Fruit fly (Drosophila melanogaster) whole organism, adult: ENCODE data around the gene Pstk.

Experiments
- CG33017 ChIP-seq: fragments of 200-800 bp; sonication (Bioruptor generic); optimal IDR thresholded peaks from 2 replicates; lab custom pipeline; 2018; ENCODE audit warnings: missing biosample characterization, mild to moderate bottlenecking, missing genetic modification characterization, moderate library complexity
- CG5204 ChIP-seq: fragments of 200-800 bp; sonication (Bioruptor generic); optimal IDR thresholded peaks from 2 replicates; lab custom pipeline; 2016; ENCODE audit warnings: missing biosample characterization, missing genetic modification characterization
- CG7045 ChIP-seq: fragments of 200-800 bp; sonication (Bioruptor generic); optimal IDR thresholded peaks from 2 replicates; lab custom pipeline; 2017; ENCODE audit warnings: missing biosample characterization, mild to moderate bottlenecking, missing genetic modification characterization
- CG7101 ChIP-seq: fragments of 200-800 bp; sonication (Bioruptor generic); optimal IDR thresholded peaks from 2 replicates; lab custom pipeline; 2018; ENCODE audit warnings: missing biosample characterization, mild to moderate bottlenecking, missing genetic modification characterization, moderate library complexity
- Clk ChIP-seq: fragments of 200-800 bp; sonication (Bioruptor generic); optimal IDR thresholded peaks from 2 replicates; lab custom pipeline; 2017; ENCODE audit warnings: missing biosample characterization, missing genetic modification characterization
- Crg-1 ChIP-seq: fragments of 200-800 bp; sonication (Bioruptor generic); optimal IDR thresholded peaks from 2 replicates; lab custom pipeline; 2016; ENCODE audit warnings: missing biosample characterization, missing genetic modification characterization
- cic ChIP-seq: fragments of 200-800 bp; sonication (Bioruptor generic); optimal IDR thresholded peaks from 2 replicates; lab custom pipeline; 2017; ENCODE audit warnings: missing biosample characterization, mild to moderate bottlenecking, missing genetic modification characterization, moderate library complexity
- pad ChIP-seq: fragments of 200-800 bp; sonication (Bioruptor generic); optimal IDR thresholded peaks from 3 replicates; lab custom pipeline; 2017; ENCODE audit warnings: missing biosample characterization, missing genetic modification characterization, mild to moderate bottlenecking, moderate library complexity, missing genetic modification reagents
- toe ChIP-seq: fragments of 200-800 bp; sonication (Bioruptor generic); optimal IDR thresholded peaks from 2 replicates; lab custom pipeline; 2016; ENCODE audit warnings: missing biosample characterization, missing genetic modification characterization

dm6 chrX:19606558-19606957, 11.8 kb downstream of the Pstk start:
- TF ChIP-seq CG5204 (no peak), toe (GFP tag; lab: Kevin White, UChicago) (no peak), CG7045 (no peak), Crg-1 (GFP tag; lab: Kevin White, UChicago) (no peak), pad (no peak), CG33017 (tag; lab: Kevin White, UChicago) (no peak), cic (GFP tag; lab: Kevin White, UChicago) (no peak), Clk (GFP tag; lab: Kevin White, UChicago) (no peak), CG7101 (tag; lab: Kevin White, UChicago) (no peak)
